Worm (Caenorhabditis elegans) whole organism, L3 larva: Measurements from ENCODE around the gene glrx-3.
"Not testable (repeated sequence)": the region's sequence is repeated elsewhere in the genome, so short reads cannot be mapped to it uniquely, and the experiment has no call there.

Experiments used
- R02D3.7 ChIP-seq: fragments of 150-350 bp; optimal IDR thresholded peaks from 2 replicates; lab custom pipeline; 2014; ENCODE audit warnings: missing biosample characterization, missing genetic modification characterization
- ZK546.5 ChIP-seq: sonication (generic microtip); optimal IDR thresholded peaks from 2 replicates; lab custom pipeline; 2017; ENCODE audit warnings: missing biosample characterization, missing genetic modification characterization
- aly-2 ChIP-seq: fragments of 150-350 bp; optimal IDR thresholded peaks from 2 replicates; lab custom pipeline; 2014; ENCODE audit warnings: missing biosample characterization, missing genetic modification characterization
- ceh-16 ChIP-seq: sonication (generic microtip); optimal IDR thresholded peaks from 2 replicates; lab custom pipeline; 2017; ENCODE audit warnings: missing biosample characterization, missing genetic modification characterization
- ceh-28 ChIP-seq: fragments of 150-350 bp; optimal IDR thresholded peaks from 2 replicates; lab custom pipeline; 2014; ENCODE audit warnings: missing biosample characterization, missing genetic modification reagents, missing genetic modification characterization
- ceh-82 ChIP-seq: fragments of 150-350 bp; optimal IDR thresholded peaks from 2 replicates; lab custom pipeline; 2014; ENCODE audit warnings: missing biosample characterization, missing genetic modification characterization
- ceh-9 ChIP-seq: sonication (generic microtip); optimal IDR thresholded peaks from 2 replicates; lab custom pipeline; 2018; ENCODE audit warnings: missing biosample characterization, missing genetic modification characterization
- daf-12 ChIP-seq: fragments of 150-350 bp; optimal IDR thresholded peaks from 2 replicates; lab custom pipeline; 2014; ENCODE audit warnings: missing biosample characterization, missing genetic modification reagents, missing genetic modification characterization
- egl-27 ChIP-seq: sonication (generic microtip); optimal IDR thresholded peaks from 4 replicates; lab custom pipeline; 2017; ENCODE audit warnings: missing biosample characterization, missing genetic modification reagents, missing genetic modification characterization
- egl-5 ChIP-seq: fragments of 150-350 bp; optimal IDR thresholded peaks from 2 replicates; lab custom pipeline; 2017; ENCODE audit warnings: missing biosample characterization, missing genetic modification reagents, missing genetic modification characterization, inconsistent platforms
- elt-1 ChIP-seq: fragments of 150-350 bp; optimal IDR thresholded peaks from 2 replicates; lab custom pipeline; 2014; ENCODE audit warnings: missing biosample characterization, missing genetic modification characterization
- elt-2 ChIP-seq: sonication (generic microtip); optimal IDR thresholded peaks from 2 replicates; lab custom pipeline; 2016; ENCODE audit warnings: missing genetic modification reagents, mild to moderate bottlenecking, missing genetic modification characterization, missing compliant biosample characterization
- elt-3 ChIP-seq, 3 experiments: fragments of 150-350 bp in 1 of 3; sonication (generic microtip) in 2 of 3; optimal IDR thresholded peaks; 2 replicates in 2 of 3; 4 replicates in 1 of 3; lab custom pipeline; 2014 to 2017; ENCODE audit warnings: missing biosample characterization in 3 of 3, missing genetic modification characterization in 3 of 3
- fkh-10 ChIP-seq: sonication (generic microtip); optimal IDR thresholded peaks from 2 replicates; lab custom pipeline; 2017; ENCODE audit warnings: missing biosample characterization, missing genetic modification reagents, missing genetic modification characterization
- fos-1 ChIP-seq: fragments of 150-350 bp; optimal IDR thresholded peaks from 2 replicates; lab custom pipeline; 2014; ENCODE audit warnings: missing biosample characterization, missing genetic modification characterization
- lin-15B ChIP-seq: fragments of 150-350 bp; optimal IDR thresholded peaks from 2 replicates; lab custom pipeline; 2014; ENCODE audit warnings: missing biosample characterization, missing genetic modification characterization
- lin-39 ChIP-seq: fragments of 150-350 bp; optimal IDR thresholded peaks from 2 replicates; lab custom pipeline; 2018; ENCODE audit warnings: missing biosample characterization, missing genetic modification reagents, missing genetic modification characterization
- lsy-12 ChIP-seq: sonication (generic microtip); optimal IDR thresholded peaks from 2 replicates; lab custom pipeline; 2016; ENCODE audit warnings: mild to moderate bottlenecking, missing genetic modification characterization, missing compliant biosample characterization
- mdl-1 ChIP-seq: fragments of 150-350 bp; optimal IDR thresholded peaks from 2 replicates; lab custom pipeline; 2014; ENCODE audit warnings: missing biosample characterization, missing genetic modification characterization
- nhr-11 ChIP-seq: fragments of 150-350 bp; optimal IDR thresholded peaks from 2 replicates; lab custom pipeline; 2014; ENCODE audit warnings: missing biosample characterization, missing genetic modification characterization
- nhr-23 ChIP-seq: fragments of 150-350 bp; optimal IDR thresholded peaks from 2 replicates; lab custom pipeline; 2014; ENCODE audit warnings: missing biosample characterization, missing genetic modification reagents, missing genetic modification characterization
- nhr-25 ChIP-seq: sonication (generic microtip); optimal IDR thresholded peaks from 2 replicates; lab custom pipeline; 2017; ENCODE audit warnings: missing biosample characterization, missing genetic modification characterization
- nhr-28 ChIP-seq: fragments of 150-350 bp; optimal IDR thresholded peaks from 2 replicates; lab custom pipeline; 2014; ENCODE audit warnings: missing biosample characterization, missing genetic modification characterization
- nhr-67 ChIP-seq: fragments of 150-350 bp; optimal IDR thresholded peaks from 2 replicates; lab custom pipeline; 2014; ENCODE audit warnings: missing biosample characterization, missing genetic modification characterization
- nhr-76 ChIP-seq: fragments of 150-350 bp; sonication (generic microtip); optimal IDR thresholded peaks from 5 replicates; lab custom pipeline; 2014; ENCODE audit warnings: missing biosample characterization, missing genetic modification characterization
- nhr-77 ChIP-seq: fragments of 150-350 bp; optimal IDR thresholded peaks from 2 replicates; lab custom pipeline; 2014; ENCODE audit warnings: missing biosample characterization, missing genetic modification characterization
- pha-4 ChIP-seq: fragments of 150-350 bp; optimal IDR thresholded peaks from 2 replicates; lab custom pipeline; 2014; ENCODE audit warnings: missing biosample characterization, missing genetic modification reagents, missing genetic modification characterization
- pqm-1 ChIP-seq: fragments of 150-350 bp; optimal IDR thresholded peaks from 2 replicates; lab custom pipeline; 2017; ENCODE audit warnings: missing biosample characterization, missing genetic modification characterization, inconsistent platforms
- sea-2 ChIP-seq: fragments of 150-350 bp; sonication (generic microtip); optimal IDR thresholded peaks from 4 replicates; lab custom pipeline; 2014; ENCODE audit warnings: missing biosample characterization, missing genetic modification reagents, missing genetic modification characterization
- skn-1 ChIP-seq: fragments of 150-350 bp; optimal IDR thresholded peaks from 2 replicates; lab custom pipeline; 2014; ENCODE audit warnings: missing biosample characterization, missing genetic modification characterization
- snpc-4 ChIP-seq: fragments of 150-350 bp; optimal IDR thresholded peaks from 2 replicates; lab custom pipeline; 2014; ENCODE audit warnings: missing biosample characterization, missing genetic modification characterization
- unc-39 ChIP-seq: sonication (generic microtip); optimal IDR thresholded peaks from 4 replicates; lab custom pipeline; 2017; ENCODE audit warnings: missing biosample characterization, missing genetic modification characterization
- unc-62 ChIP-seq: fragments of 150-350 bp; sonication (generic microtip); optimal IDR thresholded peaks from 4 replicates; lab custom pipeline; 2014; ENCODE audit warnings: missing biosample characterization, missing genetic modification reagents, missing genetic modification characterization
- zag-1 ChIP-seq: fragments of 150-350 bp; optimal IDR thresholded peaks from 2 replicates; lab custom pipeline; 2014; ENCODE audit warnings: missing biosample characterization, missing genetic modification characterization
- ztf-11 ChIP-seq: fragments of 150-350 bp; optimal IDR thresholded peaks from 2 replicates; lab custom pipeline; 2014; ENCODE audit warnings: missing biosample characterization, missing genetic modification characterization
- ztf-4 ChIP-seq: fragments of 150-350 bp; optimal IDR thresholded peaks from 2 replicates; lab custom pipeline; 2014; ENCODE audit warnings: missing biosample characterization, missing genetic modification characterization

The glrx-3 gene

ce11 chrV:4302842-4303241 is 38.3 kb downstream of the glrx-3 start:
- no peak for TF ChIP-seq zag-1 (tag; lab: Kevin White, UChicago)
- TF ChIP-seq pqm-1 (tag; lab: Kevin White, UChicago): no peak
- TF ChIP-seq unc-39: no peak
- TF ChIP-seq lin-15B (tag; lab: Kevin White, UChicago): no peak
- no peak for TF ChIP-seq ceh-28
- no peak for TF ChIP-seq nhr-76
- TF ChIP-seq egl-27 (tag; lab: Kevin White, UChicago): no peak
- TF ChIP-seq elt-1: no peak
- TF ChIP-seq fkh-10: no peak
- TF ChIP-seq lsy-12: no peak
- TF ChIP-seq daf-12 (tag; lab: Kevin White, UChicago): no peak
- no peak for TF ChIP-seq nhr-11 (tag; lab: Kevin White, UChicago)
- TF ChIP-seq lin-39 (tag; lab: Kevin White, UChicago): no peak
- TF ChIP-seq ceh-9 (tag; lab: Kevin White, UChicago): no peak
- no peak for TF ChIP-seq nhr-25 (tag; lab: Kevin White, UChicago)
- no peak for TF ChIP-seq ztf-11 (tag; lab: Kevin White, UChicago)
- TF ChIP-seq nhr-23: no peak

DNA sequence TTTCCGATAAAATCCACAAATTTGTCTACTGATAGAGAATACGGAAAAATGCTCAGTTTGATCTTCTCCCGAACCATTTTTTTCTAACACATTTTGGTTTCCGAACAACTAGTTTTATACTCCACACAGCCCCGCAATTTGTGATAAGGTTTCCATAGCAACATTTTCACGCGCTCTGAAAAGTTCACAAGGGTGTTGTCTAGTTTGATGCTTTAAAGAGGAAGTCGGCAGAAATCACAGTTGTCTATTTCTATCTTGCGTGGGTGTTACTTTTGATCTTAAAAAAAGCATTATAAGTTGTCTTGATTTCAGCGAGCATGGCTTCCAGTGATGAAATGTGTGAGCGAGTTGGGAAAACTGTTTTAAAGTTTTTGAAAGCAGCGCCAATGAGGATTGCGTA is 41.4 kb downstream of the glrx-3 start, which contains the start of gene ZC132.3:
TSS of gene ZC132.3 (minus strand) at position 101 of the 400 bp plus-strand sequence.
- no peak for TF ChIP-seq nhr-77 (tag; lab: Kevin White, UChicago)
- TF ChIP-seq elt-2 (tag; lab: Kevin White, UChicago): no peak
- TF ChIP-seq sea-2 (GFP tag; lab: Kevin White, UChicago): no peak
- TF ChIP-seq aly-2: no peak
- no peak for TF ChIP-seq skn-1 (tag; lab: Kevin White, UChicago)
- no peak for TF ChIP-seq ZK546.5
- TF ChIP-seq nhr-11 (tag; lab: Kevin White, UChicago): no peak
- no peak for TF ChIP-seq ceh-16 (tag; lab: Kevin White, UChicago)
- no peak for TF ChIP-seq elt-3 (tag; optimal IDR thresholded peaks at IDR 0.05; lab: Kevin White, UChicago)
- no peak for TF ChIP-seq fkh-10
- TF ChIP-seq egl-5 (tag; lab: Kevin White, UChicago): no peak
- no peak for TF ChIP-seq unc-39
- no peak for TF ChIP-seq nhr-76
- TF ChIP-seq lin-39 (tag; lab: Kevin White, UChicago): no peak

DNA sequence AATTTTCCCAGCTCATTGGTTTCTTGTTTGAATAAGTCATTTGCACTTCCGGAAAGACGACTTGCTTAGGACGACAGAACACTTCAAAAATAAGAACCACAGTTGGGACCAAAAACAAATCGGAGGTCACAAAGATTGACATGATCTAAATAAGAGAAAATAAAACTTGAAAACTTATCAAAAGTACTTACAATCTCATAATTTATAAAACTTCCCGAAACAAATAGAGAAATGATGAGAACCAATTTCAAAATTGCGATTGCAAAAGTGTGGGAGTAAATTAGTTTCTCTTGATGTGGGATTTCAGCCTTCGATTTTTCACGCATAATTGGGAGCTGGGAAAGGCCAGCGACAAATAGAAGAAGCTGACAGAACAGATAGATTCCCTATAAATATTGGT is 42.5 kb downstream of the glrx-3 start, which contains the start of gene ZC132.11:
TSS of gene ZC132.11 (minus strand) at position 101 of the 400 bp plus-strand sequence.
- TF ChIP-seq ceh-82 (tag; lab: Kevin White, UChicago) (no peak), snpc-4 (no peak), zag-1 (tag; lab: Kevin White, UChicago) (no peak), nhr-67 (no peak), ceh-16 (tag; lab: Kevin White, UChicago) (no peak), fos-1 (no peak), nhr-28 (tag; lab: Kevin White, UChicago) (no peak), nhr-77 (tag; lab: Kevin White, UChicago) (no peak), mdl-1 (tag; lab: Kevin White, UChicago) (no peak), ztf-4 (tag; lab: Kevin White, UChicago) (no peak), sea-2 (GFP tag; lab: Kevin White, UChicago) (no peak), aly-2 (no peak), elt-1 (no peak), skn-1 (tag; lab: Kevin White, UChicago) (no peak), lsy-12 (no peak)

ce11 chrV:4295920-4296319 is 45.2 kb downstream of the glrx-3 start, which contains the start of gene F47D2.11:
F47D2.11 (minus strand) TSS chrV:4296020.
- no peak for TF ChIP-seq fkh-10
- no peak for TF ChIP-seq aly-2
- no peak for TF ChIP-seq pha-4 (tag; lab: Kevin White, UChicago)
- no peak for TF ChIP-seq ceh-82 (tag; lab: Kevin White, UChicago)
- TF ChIP-seq nhr-23: no peak
- TF ChIP-seq egl-27 (tag; lab: Kevin White, UChicago): no peak
- TF ChIP-seq ceh-9 (tag; lab: Kevin White, UChicago): no peak
- no peak for TF ChIP-seq pqm-1 (tag; lab: Kevin White, UChicago)
- no peak for TF ChIP-seq nhr-25 (tag; lab: Kevin White, UChicago)
- TF ChIP-seq snpc-4: no peak
- TF ChIP-seq unc-62 (GFP tag; lab: Kevin White, UChicago): no peak

- TF ChIP-seq zag-1 (tag; lab: Kevin White, UChicago); nhr-67; R02D3.7 (tag; lab: Kevin White, UChicago): not testable (repeated sequence)
Observed at ce11 chrV:4293425-4293824, 47.7 kb downstream of the glrx-3 start, which contains the start of gene srh-194. srh-194 (minus strand) TSS chrV:4293525.
